Worm (Caenorhabditis elegans): Measurements from ENCODE around the gene hlh-10.

hlh-10 gene

DNA sequence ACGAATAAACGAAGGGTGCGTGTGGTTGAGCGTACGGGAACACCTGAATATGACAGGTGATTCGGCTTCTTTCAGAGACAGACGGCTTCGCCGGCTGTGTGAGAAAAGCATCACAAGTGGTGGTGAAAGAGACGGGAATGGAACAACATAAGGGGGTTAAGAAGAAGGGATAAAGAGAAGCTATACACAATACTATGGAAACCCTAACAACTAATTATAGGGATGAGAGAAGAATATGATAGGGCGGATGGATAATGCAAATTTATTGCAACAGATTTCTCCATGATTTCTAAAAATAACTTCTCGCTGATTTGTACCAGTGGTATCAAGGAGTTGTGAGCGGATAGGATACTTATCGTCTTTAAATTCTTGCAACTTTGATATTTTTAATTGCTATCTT is at the start of gene hlh-10:
TSS of gene hlh-10 (minus strand) at position 101 of the 400 bp plus-strand sequence.
- TF ChIP-seq egl-27 (tag; optimal IDR thresholded peaks at IDR 0.05) = no peak
- no peak for TF ChIP-seq sem-4 (tag; optimal IDR thresholded peaks at IDR 0.05)
- no peak for TF ChIP-seq ceh-16 (tag; optimal IDR thresholded peaks at IDR 0.05)
- TF ChIP-seq lin-13 (GFP tag; optimal IDR thresholded peaks at IDR 0.05) = no peak
- TF ChIP-seq elt-3 (tag; optimal IDR thresholded peaks at IDR 0.05) = no peak
- no peak for TF ChIP-seq mab-5 (tag; optimal IDR thresholded peaks at IDR 0.05)
- TF ChIP-seq dmd-4 (tag; optimal IDR thresholded peaks at IDR 0.05) = no peak
- TF ChIP-seq nhr-77 (tag; optimal IDR thresholded peaks at IDR 0.05) = no peak
- TF ChIP-seq nhr-23 (tag; optimal IDR thresholded peaks at IDR 0.05) = no peak
- TF ChIP-seq zag-1 (tag; optimal IDR thresholded peaks at IDR 0.05) = no peak
- TF ChIP-seq fos-1 (tag; optimal IDR thresholded peaks at IDR 0.05) = no peak
- no peak for TF ChIP-seq sma-9 (GFP tag; optimal IDR thresholded peaks at IDR 0.05)
- no peak for TF ChIP-seq sma-9 (tag; optimal IDR thresholded peaks at IDR 0.05)
- no peak for TF ChIP-seq nhr-21 (tag; optimal IDR thresholded peaks at IDR 0.05)
- no peak for TF ChIP-seq alr-1 (tag; optimal IDR thresholded peaks at IDR 0.05)
- TF ChIP-seq nhr-11 (tag; optimal IDR thresholded peaks at IDR 0.05) = no peak
- no peak for TF ChIP-seq ztf-1 (GFP tag; conservative IDR thresholded peaks at IDR 0.05)

DNA sequence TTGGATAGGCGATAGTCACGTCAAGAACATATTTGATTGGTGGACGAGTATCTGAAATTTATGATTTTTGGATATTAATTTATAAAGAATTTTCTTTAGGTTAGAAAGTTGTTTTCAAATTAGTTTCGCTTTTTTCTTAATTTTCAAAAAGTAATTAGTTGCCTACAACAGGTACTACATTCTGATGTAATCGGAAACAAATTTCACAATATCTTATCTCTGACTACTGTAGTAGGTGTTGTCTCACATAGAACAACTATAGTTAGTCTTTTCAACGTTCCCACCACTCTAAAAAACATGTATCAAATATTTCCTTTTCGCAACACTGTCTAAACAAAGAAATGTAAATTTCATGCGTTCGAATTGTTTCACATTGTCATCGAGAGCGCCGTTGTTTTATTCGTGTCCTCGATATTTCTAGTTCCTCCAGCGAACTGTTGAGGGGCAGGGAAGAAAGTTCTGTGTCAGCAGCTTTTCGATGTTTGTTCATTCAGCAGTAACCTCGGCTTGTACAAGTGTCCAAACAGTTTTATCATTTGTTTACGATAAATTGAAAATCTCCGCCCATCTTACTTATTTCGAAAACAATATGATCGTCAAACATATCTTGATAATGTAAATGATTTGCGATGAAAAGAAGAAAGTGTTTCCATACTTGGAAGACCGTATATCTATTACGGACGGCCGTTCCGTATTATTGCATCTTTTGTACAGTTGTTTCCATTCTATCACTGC is 47.4 kb upstream of the hlh-10 start:
- TF ChIP-seq crh-2 (tag; optimal IDR thresholded peaks at IDR 0.05) = no peak
- TF ChIP-seq ceh-82 (tag; optimal IDR thresholded peaks at IDR 0.05) = no peak
- no peak for TF ChIP-seq lin-11 (tag; optimal IDR thresholded peaks at IDR 0.05)
- no peak for TF ChIP-seq fos-1 (tag; optimal IDR thresholded peaks at IDR 0.05)
- no peak for TF ChIP-seq unc-39 (tag; optimal IDR thresholded peaks at IDR 0.05)
- TF ChIP-seq nhr-21 (tag; optimal IDR thresholded peaks at IDR 0.05) = no peak
- no peak for TF ChIP-seq lsy-2 (tag; optimal IDR thresholded peaks at IDR 0.05)
- TF ChIP-seq egl-27 (tag; optimal IDR thresholded peaks at IDR 0.05) = no peak
- no peak for TF ChIP-seq nhr-129 (tag; optimal IDR thresholded peaks at IDR 0.05)

DNA sequence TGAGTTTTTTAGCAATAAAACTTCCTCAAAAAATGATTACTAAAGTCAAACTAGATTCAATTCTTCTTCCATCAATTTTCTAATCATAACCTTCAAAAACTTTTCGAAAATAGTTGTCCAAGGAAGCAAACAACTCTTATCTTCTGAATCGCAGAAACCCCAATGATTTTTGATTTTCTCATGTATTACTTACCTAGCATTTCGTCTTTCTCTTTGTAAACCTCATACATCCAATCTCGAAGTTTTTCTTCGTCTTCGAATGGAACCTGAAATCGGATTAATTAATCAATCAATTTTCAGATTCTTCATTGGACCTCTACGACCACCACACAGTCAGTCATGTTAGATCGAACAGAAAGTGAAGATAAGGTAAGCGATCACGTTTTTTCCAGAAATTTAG is 46.7 kb upstream of the hlh-10 start, which contains the start of gene K07B1.4:
TSS of gene K07B1.4 (plus strand) at position 301 of the 400 bp plus-strand sequence.
- TF ChIP-seq ztf-11 (tag; optimal IDR thresholded peaks at IDR 0.05) (no peak), unc-39 (tag; optimal IDR thresholded peaks at IDR 0.05) (no peak), R02D3.7 (tag; optimal IDR thresholded peaks at IDR 0.05) (no peak), peb-1 (tag; optimal IDR thresholded peaks at IDR 0.05) (no peak), ama-1 (optimal IDR thresholded peaks at IDR 0.05) (no peak), ceh-82 (tag; optimal IDR thresholded peaks at IDR 0.05) (no peak), lin-39 (tag; optimal IDR thresholded peaks at IDR 0.05) (no peak), nhr-25 (tag; optimal IDR thresholded peaks at IDR 0.05) (no peak), ZK546.5 (tag; optimal IDR thresholded peaks at IDR 0.05) (no peak), alr-1 (tag; optimal IDR thresholded peaks at IDR 0.05) (no peak), ztf-1 (GFP tag; conservative IDR thresholded peaks at IDR 0.05) (no peak), sma-3 (GFP tag; optimal IDR thresholded peaks at IDR 0.05) (no peak), dmd-4 (tag; optimal IDR thresholded peaks at IDR 0.05) (no peak), nhr-237 (tag; optimal IDR thresholded peaks at IDR 0.05) (no peak), nhr-23 (tag; optimal IDR thresholded peaks at IDR 0.05) (no peak), Y55F3AM.14 (GFP tag; optimal IDR thresholded peaks at IDR 0.05) (no peak), ztf-4 (tag; optimal IDR thresholded peaks at IDR 0.05) (no peak), lin-11 (tag; optimal IDR thresholded peaks at IDR 0.05) (no peak)

DNA sequence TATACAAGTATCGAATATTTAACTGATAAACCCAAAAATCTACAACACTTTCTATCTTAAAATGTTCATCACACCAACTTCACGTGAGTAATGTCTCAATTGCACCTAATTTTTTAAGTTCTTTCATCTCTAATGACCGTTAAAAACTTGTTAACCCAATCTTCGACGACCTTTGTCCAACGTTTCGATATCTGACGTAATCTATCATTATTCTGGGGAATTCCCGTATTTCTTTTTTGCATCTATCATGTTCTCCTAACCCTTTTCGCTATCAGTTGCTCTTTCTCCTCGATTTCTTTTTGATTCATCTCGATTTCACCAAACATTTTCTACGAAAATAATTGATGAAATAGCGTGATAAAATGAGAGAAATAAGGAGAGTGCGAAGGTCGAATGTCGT is 45.7 kb upstream of the hlh-10 start:
- TF ChIP-seq snpc-4 (tag; optimal IDR thresholded peaks at IDR 0.05) (no peak), mbf-1 (tag; optimal IDR thresholded peaks at IDR 0.05) (no peak), unc-55 (GFP tag; optimal IDR thresholded peaks at IDR 0.05) (no peak), sma-9 (GFP tag; optimal IDR thresholded peaks at IDR 0.05) (peak; percentile 68), sma-9 (tag; optimal IDR thresholded peaks at IDR 0.05) (no peak), nhr-11 (tag; optimal IDR thresholded peaks at IDR 0.05) (no peak), blmp-1 (tag; optimal IDR thresholded peaks at IDR 0.05; ENCODE audit: insufficient read depth) (peak; percentile 48), nhr-25 (tag; optimal IDR thresholded peaks at IDR 0.05) (peak; percentile 54), nhr-10 (tag; optimal IDR thresholded peaks at IDR 0.05) (no peak), dmd-4 (tag; optimal IDR thresholded peaks at IDR 0.05) (no peak), unc-39 (tag; optimal IDR thresholded peaks at IDR 0.05) (no peak), ztf-1 (GFP tag; conservative IDR thresholded peaks at IDR 0.05) (no peak), lsy-2 (tag; optimal IDR thresholded peaks at IDR 0.05) (peak in 1 of 2 experiments; percentile 27), sma-3 (GFP tag; optimal IDR thresholded peaks at IDR 0.05) (peak; percentile 8), egl-27 (tag; optimal IDR thresholded peaks at IDR 0.05) (peak; percentile 45), elt-3 (tag; optimal IDR thresholded peaks at IDR 0.05) (no peak), nhr-77 (tag; optimal IDR thresholded peaks at IDR 0.05) (no peak), skn-1 (tag; optimal IDR thresholded peaks at IDR 0.05) (no peak), R02D3.7 (tag; optimal IDR thresholded peaks at IDR 0.05) (no peak), nhr-237 (tag; optimal IDR thresholded peaks at IDR 0.05) (no peak), lin-11 (tag; optimal IDR thresholded peaks at IDR 0.05) (no peak), ztf-11 (tag; optimal IDR thresholded peaks at IDR 0.05) (no peak), elt-1 (tag; optimal IDR thresholded peaks at IDR 0.05) (no peak), ztf-4 (tag; optimal IDR thresholded peaks at IDR 0.05) (no peak), nhr-21 (tag; optimal IDR thresholded peaks at IDR 0.05) (peak; percentile 63), zag-1 (tag; optimal IDR thresholded peaks at IDR 0.05) (no peak), F13H6.1 (tag; optimal IDR thresholded peaks at IDR 0.05) (no peak), unc-62 (GFP tag; optimal IDR thresholded peaks at IDR 0.05) (no peak), fos-1 (tag; optimal IDR thresholded peaks at IDR 0.05) (peak; percentile 59), gmeb-1 (tag; optimal IDR thresholded peaks at IDR 0.05) (peak; percentile 19)

All from whole organism, L2 larva.